Fruit fly (Drosophila melanogaster): ENCODE data around the gene Pif1A.

The Pif1A gene

dm6 chr3R:8799866-8800265 is 1.1 kb downstream of the Pif1A start:
- TF ChIP-seq CG17801 (GFP tag; optimal IDR thresholded peaks at IDR 0.05; ENCODE audit: partially characterized antibody) = no peak

- TF ChIP-seq CG17801 (GFP tag; optimal IDR thresholded peaks at IDR 0.05; ENCODE audit: partially characterized antibody) = no peak
Observed at dm6 chr3R:8798332-8798731, 2.6 kb downstream of the Pif1A start.

DNA sequence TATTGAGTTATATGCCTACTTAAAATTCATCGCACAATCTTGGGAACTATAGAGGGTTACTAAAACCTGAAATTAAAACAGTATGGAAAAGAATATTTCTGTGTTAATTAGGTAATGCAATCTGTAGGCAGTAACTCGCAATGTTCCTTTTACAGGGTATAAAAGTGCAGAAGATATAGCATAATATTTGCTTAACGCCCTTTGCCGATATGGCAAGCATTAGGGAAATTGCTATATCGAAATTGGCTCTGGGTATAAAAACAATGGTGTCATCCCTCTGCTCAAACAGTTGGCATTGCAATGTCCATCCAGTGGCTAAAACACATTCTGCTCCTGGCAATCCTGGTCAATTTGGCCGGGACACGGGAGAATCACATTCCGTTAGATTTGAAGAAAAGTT is 6.6 kb downstream of the Pif1A start, which contains the start of gene Ir85a:
TSS of gene Ir85a (plus strand) at position 301 of the 400 bp plus-strand sequence.
- TF ChIP-seq CG17801 (GFP tag; optimal IDR thresholded peaks at IDR 0.05; ENCODE audit: partially characterized antibody) = no peak

DNA sequence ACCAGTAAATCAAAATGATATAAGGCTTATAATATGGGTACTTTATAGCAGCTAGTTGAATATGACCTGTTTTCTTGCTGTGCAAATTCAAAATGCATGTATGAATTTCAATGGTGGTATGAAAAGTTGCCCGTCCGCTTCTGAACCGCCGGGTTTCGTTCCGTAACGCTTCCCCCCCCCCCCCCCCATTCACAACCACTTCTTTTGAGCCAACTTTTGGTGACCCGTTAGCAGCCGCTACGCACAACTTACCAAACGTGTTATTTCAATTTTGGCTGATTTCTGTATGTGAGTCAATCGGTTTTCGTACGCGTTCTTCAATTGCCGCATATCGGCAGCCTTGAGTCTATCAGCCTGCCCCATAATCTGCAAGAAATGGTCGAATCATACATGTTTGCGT is 7.2 kb downstream of the Pif1A start:
- TF ChIP-seq CG17801 (GFP tag; optimal IDR thresholded peaks at IDR 0.05; ENCODE audit: partially characterized antibody) = no peak

- TF ChIP-seq CG17801 (GFP tag; optimal IDR thresholded peaks at IDR 0.05; ENCODE audit: partially characterized antibody) = no peak
Observed at dm6 chr3R:8792463-8793175, 8.4 kb downstream of the Pif1A start.

- no peak for TF ChIP-seq CG17801 (GFP tag; optimal IDR thresholded peaks at IDR 0.05; ENCODE audit: partially characterized antibody)
Observed at dm6 chr3R:8788722-8789400, 12.1 kb downstream of the Pif1A start.

DNA sequence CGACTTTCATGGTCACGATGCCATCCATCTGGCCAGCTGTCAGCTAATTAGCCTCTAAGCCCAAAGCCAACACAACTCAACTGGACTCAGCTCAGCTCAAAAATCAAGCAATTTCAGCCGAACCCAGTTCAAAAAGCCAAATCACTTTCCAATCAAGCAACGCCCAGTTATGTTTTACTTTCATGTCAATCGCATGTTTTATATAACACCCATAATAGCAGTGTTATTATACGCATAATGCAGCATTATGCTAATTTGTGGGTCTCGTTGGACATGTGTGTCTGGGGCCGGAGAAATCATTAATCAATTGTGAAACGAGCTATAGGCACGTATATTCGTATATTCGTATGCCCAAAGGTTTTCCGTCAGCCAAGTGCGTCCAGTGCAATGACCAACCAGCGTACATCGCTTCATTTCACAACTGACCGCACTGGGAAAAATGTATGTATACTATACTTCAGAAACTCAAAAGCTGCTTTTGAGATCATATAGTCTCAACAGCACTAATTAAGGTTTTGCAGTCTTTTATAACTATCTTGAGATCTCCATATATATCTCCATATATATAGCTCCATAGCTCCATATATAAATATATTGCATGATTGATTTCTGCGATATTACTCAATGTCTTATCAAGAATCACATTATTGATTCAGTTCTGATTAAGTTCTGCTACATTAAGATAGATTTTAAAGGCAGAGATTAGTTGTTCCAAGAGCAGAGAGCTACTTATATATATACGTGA is 13.3 kb downstream of the Pif1A start:
- TF ChIP-seq CG17801 (GFP tag; optimal IDR thresholded peaks at IDR 0.05; ENCODE audit: partially characterized antibody) = no peak

dm6 chr3R:8785451-8785850 is 15.5 kb downstream of the Pif1A start:
- no peak for TF ChIP-seq CG17801 (GFP tag; optimal IDR thresholded peaks at IDR 0.05; ENCODE audit: partially characterized antibody)

DNA sequence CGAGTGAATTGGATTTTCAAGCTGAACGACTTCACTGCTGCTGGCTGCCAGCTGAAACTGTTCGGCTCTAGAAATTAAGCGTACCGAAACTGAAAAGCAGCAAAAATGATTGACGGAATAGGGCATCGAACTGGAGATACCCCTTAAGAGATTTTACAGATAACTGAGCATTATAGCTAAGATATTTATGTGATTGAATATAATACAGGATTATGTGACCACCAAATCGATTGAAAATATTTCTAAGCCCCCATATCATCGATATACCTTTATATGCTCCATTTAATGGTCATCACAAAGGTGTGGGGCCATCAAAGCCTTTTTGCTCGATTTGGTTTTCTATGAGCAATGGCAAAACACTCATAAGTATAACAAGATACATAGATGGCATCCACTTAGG is 16.2 kb downstream of the Pif1A start:
- no peak for TF ChIP-seq CG17801 (GFP tag; optimal IDR thresholded peaks at IDR 0.05; ENCODE audit: partially characterized antibody)

dm6 chr3R:8780689-8781088 is 20.3 kb downstream of the Pif1A start, which contains the start of gene CG33189:
Gene CG33189, minus strand, starts transcription at chr3R:8780789.
- TF ChIP-seq CG17801 (GFP tag; optimal IDR thresholded peaks at IDR 0.05; ENCODE audit: partially characterized antibody) = no peak

DNA sequence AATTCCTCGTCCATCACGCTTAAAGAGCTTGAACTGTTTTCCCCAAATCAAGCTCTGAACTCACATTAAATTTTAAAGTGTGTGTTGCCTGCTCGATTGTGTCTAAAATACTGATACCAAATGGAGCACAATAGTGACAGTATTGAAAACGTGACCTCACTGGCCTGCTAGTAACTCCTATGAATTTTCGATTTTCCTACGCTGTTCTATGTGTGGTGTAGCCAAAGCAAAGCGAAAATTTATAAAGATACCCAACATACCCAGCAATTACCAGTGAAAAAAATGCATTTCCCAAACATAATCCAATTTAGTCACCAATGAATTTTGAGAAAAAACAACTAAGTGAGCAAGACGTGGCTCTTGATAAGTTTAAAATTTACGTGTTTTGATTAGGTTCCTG is 21.2 kb downstream of the Pif1A start, which contains the start of gene CG33191:
TSS of gene CG33191 (minus strand) at position 101 of the 400 bp plus-strand sequence.
- no peak for TF ChIP-seq CG17801 (GFP tag; optimal IDR thresholded peaks at IDR 0.05; ENCODE audit: partially characterized antibody)

- TF ChIP-seq CG17801 (GFP tag; optimal IDR thresholded peaks at IDR 0.05; ENCODE audit: partially characterized antibody) = no peak
Observed at dm6 chr3R:8773135-8773534, 27.8 kb downstream of the Pif1A start, which contains the start of gene CG34301. Gene CG34301, plus strand, starts transcription at chr3R:8773435.

DNA sequence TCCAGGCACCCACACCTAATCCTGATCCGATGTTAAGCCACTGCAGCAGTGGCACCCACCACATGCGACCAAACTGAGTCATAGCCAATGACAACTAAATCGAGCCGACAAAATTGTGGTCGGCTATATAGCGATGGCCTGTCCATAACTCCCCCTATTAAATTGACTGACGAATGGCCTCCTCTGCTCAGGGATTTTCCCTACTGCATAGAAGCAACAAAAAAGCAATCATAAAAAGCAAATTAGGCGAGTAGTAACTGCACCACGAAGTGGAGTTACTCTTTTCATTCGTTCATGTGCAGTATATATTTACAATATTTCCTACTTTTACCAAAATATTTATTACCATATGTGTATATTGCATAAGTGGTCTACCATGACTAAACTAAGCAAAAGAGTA is 28.4 kb downstream of the Pif1A start, which contains the start of gene CG13318:
TSS of gene CG13318 (minus strand) at position 101 of the 400 bp plus-strand sequence.
- no peak for TF ChIP-seq CG17801 (GFP tag; optimal IDR thresholded peaks at IDR 0.05; ENCODE audit: partially characterized antibody)

DNA sequence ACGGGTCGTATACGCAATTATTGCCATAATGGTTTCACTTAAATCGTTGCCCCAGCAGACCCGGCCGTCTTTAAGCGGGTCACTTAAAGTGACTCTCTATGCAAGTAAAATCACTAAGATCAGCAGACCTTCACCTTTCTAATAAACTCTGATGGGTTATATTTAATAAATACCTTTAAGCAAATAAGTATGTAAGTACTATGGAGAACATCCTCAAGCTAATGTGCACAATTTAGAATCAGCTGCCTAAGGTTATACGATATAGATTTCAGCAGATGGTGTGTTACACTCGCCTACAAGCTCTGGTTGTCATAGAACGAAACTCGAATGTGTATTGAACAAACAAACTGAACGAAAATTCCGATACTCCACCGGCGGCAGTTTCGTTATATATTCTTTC is 31.9 kb downstream of the Pif1A start, which contains the start of gene CG8236:
TSS of gene CG8236 (plus strand) at position 301 of the 400 bp plus-strand sequence.
- no peak for TF ChIP-seq CG17801 (GFP tag; optimal IDR thresholded peaks at IDR 0.05; ENCODE audit: partially characterized antibody)

- no peak for TF ChIP-seq CG17801 (GFP tag; optimal IDR thresholded peaks at IDR 0.05; ENCODE audit: partially characterized antibody)
Observed at dm6 chr3R:8767998-8768397, 33.0 kb downstream of the Pif1A start, which contains the start of the genes CG34135 and CG11768. Gene CG34135, minus strand, starts transcription at chr3R:8768191. Gene CG11768, minus strand, starts transcription at chr3R:8768200.

All from ovary, adult (tissue).